Fruit fly (Drosophila melanogaster): ENCODE results near the gene Mlc1.

DNA sequence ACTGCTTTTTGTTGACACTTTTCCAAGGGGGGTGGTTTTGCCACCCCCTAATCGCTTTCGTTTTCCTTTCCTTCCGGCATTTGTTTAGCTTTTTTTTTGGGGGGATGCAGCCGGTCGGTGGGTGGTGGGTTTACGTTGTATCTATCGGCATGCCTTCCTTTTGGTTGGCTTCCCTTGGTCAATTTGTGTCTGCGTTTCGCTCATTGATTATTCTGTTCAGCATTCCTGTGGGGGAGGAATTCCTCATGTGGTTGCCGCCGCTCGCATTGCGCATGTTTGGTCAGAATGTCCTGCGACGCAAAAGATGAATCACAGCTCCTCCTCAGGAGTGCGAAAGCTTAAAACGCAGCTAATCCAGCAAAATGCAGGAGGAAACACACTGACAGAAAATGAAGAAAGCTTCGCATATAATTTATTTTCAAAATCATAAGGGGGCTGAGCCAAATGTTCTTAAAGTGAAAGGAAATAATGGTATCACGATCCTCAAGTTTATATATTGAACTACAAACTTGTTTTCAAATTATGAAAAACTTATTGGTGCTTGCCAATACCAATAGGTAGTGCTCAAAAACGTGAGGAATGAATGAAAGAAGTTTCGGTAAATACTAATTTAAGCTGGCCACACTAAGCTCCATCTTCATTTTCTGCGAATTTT is 7.7 kb downstream of the Mlc1 start, which contains the start of gene RpS10a:
- no peak for TF ChIP-seq dsf (GFP tag; optimal IDR thresholded peaks at IDR 0.05; ENCODE audit: borderline replicate concordance)
- no peak for TF ChIP-seq woc (GFP tag; optimal IDR thresholded peaks at IDR 0.05)
- TF ChIP-seq N (GFP tag; optimal IDR thresholded peaks at IDR 0.05): no peak
- no peak for TF ChIP-seq ey (GFP tag; optimal IDR thresholded peaks at IDR 0.05)
- no peak for TF ChIP-seq psq (GFP tag; optimal IDR thresholded peaks at IDR 0.05)

All from whole organism, wandering third instar larva.